Worm (Caenorhabditis elegans) whole organism, mixed stage, embryonic: ENCODE results near the gene C18H7.7.
A peak's percentile ranks its signal among the peaks of the same experiment; 100 is the strongest.

ENCODE experiments used
- bed-3 ChIP-seq: fragments of 200-800 bp; sonication (Bioruptor generic); optimal IDR thresholded peaks from 3 replicates; lab custom pipeline; 2018; ENCODE audit warnings: mild to moderate bottlenecking, missing genetic modification characterization, moderate library complexity, missing compliant biosample characterization
- blmp-1 ChIP-seq: fragments of 150-350 bp; optimal IDR thresholded peaks from 2 replicates; lab custom pipeline; 2014; ENCODE audit warnings: missing biosample characterization, missing genetic modification characterization
- ceh-39 ChIP-seq: fragments of 150-350 bp; optimal IDR thresholded peaks from 2 replicates; lab custom pipeline; 2014; ENCODE audit warnings: missing biosample characterization, missing genetic modification characterization
- ceh-83 ChIP-seq: fragments of 200-800 bp; sonication (Bioruptor generic); optimal IDR thresholded peaks from 2 replicates; lab custom pipeline; 2018; ENCODE audit warnings: mild to moderate bottlenecking, missing genetic modification characterization, missing compliant biosample characterization
- cnd-1 ChIP-seq: fragments of 200-800 bp; sonication (Bioruptor generic); optimal IDR thresholded peaks from 2 replicates; lab custom pipeline; 2018; ENCODE audit warnings: mild to moderate bottlenecking, missing genetic modification characterization, missing compliant biosample characterization
- drap-1 ChIP-seq: fragments of 200-800 bp; sonication (Bioruptor generic); optimal IDR thresholded peaks from 3 replicates; lab custom pipeline; 2018; ENCODE audit warnings: mild to moderate bottlenecking, missing genetic modification characterization, missing compliant biosample characterization
- elt-1 ChIP-seq: sonication (generic microtip); optimal IDR thresholded peaks from 2 replicates; lab custom pipeline; 2017; ENCODE audit warnings: missing genetic modification characterization, mild to moderate bottlenecking, missing compliant biosample characterization, antibody characterized with exemption, moderate library complexity, borderline replicate concordance; ENCODE audit not compliant: insufficient read depth
- elt-3 ChIP-seq: fragments of 150-350 bp; optimal IDR thresholded peaks from 2 replicates; lab custom pipeline; 2014; ENCODE audit warnings: missing biosample characterization, missing genetic modification characterization
- flh-1 ChIP-seq: fragments of 200-800 bp; sonication (Bioruptor generic); optimal IDR thresholded peaks from 2 replicates; lab custom pipeline; 2018; ENCODE audit warnings: mild to moderate bottlenecking, missing genetic modification characterization, moderate library complexity, missing compliant biosample characterization
- ham-2 ChIP-seq: fragments of 200-800 bp; sonication (Bioruptor generic); optimal IDR thresholded peaks from 2 replicates; lab custom pipeline; 2018; ENCODE audit warnings: mild to moderate bottlenecking, missing genetic modification characterization, missing compliant biosample characterization
- hlh-1 ChIP-seq: fragments of 150-350 bp; optimal IDR thresholded peaks from 2 replicates; lab custom pipeline; 2014; ENCODE audit warnings: missing biosample characterization, missing genetic modification reagents, missing genetic modification characterization
- lin-32 ChIP-seq: fragments of 200-800 bp; sonication (Bioruptor generic); optimal IDR thresholded peaks from 2 replicates; lab custom pipeline; 2018; ENCODE audit warnings: mild to moderate bottlenecking, missing genetic modification characterization, missing compliant biosample characterization
- lsy-2 ChIP-seq: fragments of 150-350 bp; optimal IDR thresholded peaks from 2 replicates; lab custom pipeline; 2014; ENCODE audit warnings: missing biosample characterization, missing genetic modification characterization
- mab-5 ChIP-seq: fragments of 150-350 bp; optimal IDR thresholded peaks from 2 replicates; lab custom pipeline; 2014; ENCODE audit warnings: missing biosample characterization, missing genetic modification characterization
- mep-1 ChIP-seq: fragments of 150-350 bp; optimal IDR thresholded peaks from 2 replicates; lab custom pipeline; 2017; ENCODE audit warnings: missing biosample characterization, missing genetic modification reagents, missing genetic modification characterization, inconsistent platforms
- mls-2 ChIP-seq: sonication (generic microtip); optimal IDR thresholded peaks from 2 replicates; lab custom pipeline; 2016; ENCODE audit warnings: mild to moderate bottlenecking, missing genetic modification characterization, moderate library complexity, missing compliant biosample characterization
- nhr-12 ChIP-seq: fragments of 150-350 bp; optimal IDR thresholded peaks from 2 replicates; lab custom pipeline; 2014; ENCODE audit warnings: missing biosample characterization, missing genetic modification characterization
- nhr-2 ChIP-seq: fragments of 150-350 bp; optimal IDR thresholded peaks from 2 replicates; lab custom pipeline; 2014; ENCODE audit warnings: missing biosample characterization, missing genetic modification characterization
- nhr-28 ChIP-seq: fragments of 150-350 bp; optimal IDR thresholded peaks from 2 replicates; lab custom pipeline; 2014; ENCODE audit warnings: missing biosample characterization, missing genetic modification characterization
- nhr-76 ChIP-seq: sonication (generic microtip); optimal IDR thresholded peaks from 2 replicates; lab custom pipeline; 2017; ENCODE audit warnings: missing biosample characterization, missing genetic modification characterization
- pha-4 ChIP-seq: fragments of 150-350 bp; optimal IDR thresholded peaks from 2 replicates; lab custom pipeline; 2018; ENCODE audit warnings: missing biosample characterization, missing genetic modification reagents, missing genetic modification characterization
- sem-2 ChIP-seq: fragments of 200-800 bp; sonication (Bioruptor generic); optimal IDR thresholded peaks from 2 replicates; lab custom pipeline; 2018; ENCODE audit warnings: mild to moderate bottlenecking, missing genetic modification characterization, missing compliant biosample characterization
- snpc-4 ChIP-seq: fragments of 150-350 bp; optimal IDR thresholded peaks from 2 replicates; lab custom pipeline; 2014; ENCODE audit warnings: missing biosample characterization, missing genetic modification characterization
- sptf-1 ChIP-seq: sonication (generic microtip); optimal IDR thresholded peaks from 2 replicates; lab custom pipeline; 2017; ENCODE audit warnings: mild to moderate bottlenecking, missing genetic modification characterization, moderate library complexity, missing compliant biosample characterization
- tbx-8 ChIP-seq: fragments of 200-800 bp; sonication (Bioruptor generic); optimal IDR thresholded peaks from 2 replicates; lab custom pipeline; 2018; ENCODE audit warnings: mild to moderate bottlenecking, missing genetic modification characterization, moderate library complexity, missing compliant biosample characterization
- unc-120 ChIP-seq: sonication (generic microtip); optimal IDR thresholded peaks from 2 replicates; lab custom pipeline; 2017; ENCODE audit warnings: missing genetic modification characterization, missing compliant biosample characterization; ENCODE audit not compliant: poor library complexity, severe bottlenecking
- unc-62 ChIP-seq: fragments of 150-350 bp; optimal IDR thresholded peaks from 2 replicates; lab custom pipeline; 2014; ENCODE audit warnings: missing biosample characterization, missing genetic modification reagents, missing genetic modification characterization
- zip-8 ChIP-seq: fragments of 150-350 bp; optimal IDR thresholded peaks from 2 replicates; lab custom pipeline; 2014; ENCODE audit warnings: missing biosample characterization, missing genetic modification characterization

C18H7.7 gene

DNA sequence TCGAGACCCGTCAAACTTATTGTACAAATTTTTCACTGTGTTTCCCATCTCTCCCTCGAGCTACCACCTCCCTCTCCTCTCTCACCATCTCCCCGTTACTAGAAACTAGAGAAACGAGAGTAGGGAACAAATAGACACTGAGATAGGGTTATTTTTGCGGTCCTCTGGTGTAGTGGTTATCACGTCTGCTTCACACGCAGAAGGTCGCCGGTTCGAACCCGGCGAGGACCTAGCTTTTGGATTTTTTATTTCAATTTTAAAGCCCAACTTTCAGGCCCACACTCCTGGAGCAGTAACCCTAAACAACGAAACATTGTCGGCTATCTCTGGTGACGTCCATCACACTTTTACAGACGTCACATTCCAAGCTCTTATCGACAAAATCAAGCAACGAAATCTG lies 24.1 kb upstream of the C18H7.7 start (continued):
- TF ChIP-seq cnd-1 (tag; lab: Kevin White, UChicago) (peak; percentile 76), unc-62 (GFP tag; lab: Kevin White, UChicago) (peak; percentile 5)

ce11 chrIV:619766-620165 lies 23.6 kb upstream of the C18H7.7 start:
- TF ChIP-seq drap-1 (GFP tag; lab: Kevin White, UChicago): no peak
- no peak for TF ChIP-seq sptf-1 (tag; lab: Kevin White, UChicago)
- TF ChIP-seq ceh-39 (tag; lab: Kevin White, UChicago): no peak
- no peak for TF ChIP-seq blmp-1 (tag; lab: Kevin White, UChicago)
- TF ChIP-seq ham-2: no peak
- no peak for TF ChIP-seq mls-2
- no peak for TF ChIP-seq unc-62 (GFP tag; lab: Kevin White, UChicago)
- no peak for TF ChIP-seq mep-1 (tag; lab: Kevin White, UChicago)
- no peak for TF ChIP-seq cnd-1 (tag; lab: Kevin White, UChicago)
- no peak for TF ChIP-seq unc-120
- TF ChIP-seq nhr-28 (tag; lab: Kevin White, UChicago): no peak
- TF ChIP-seq bed-3 (GFP tag; lab: Kevin White, UChicago): no peak
- no peak for TF ChIP-seq hlh-1 (tag; lab: Kevin White, UChicago)

DNA sequence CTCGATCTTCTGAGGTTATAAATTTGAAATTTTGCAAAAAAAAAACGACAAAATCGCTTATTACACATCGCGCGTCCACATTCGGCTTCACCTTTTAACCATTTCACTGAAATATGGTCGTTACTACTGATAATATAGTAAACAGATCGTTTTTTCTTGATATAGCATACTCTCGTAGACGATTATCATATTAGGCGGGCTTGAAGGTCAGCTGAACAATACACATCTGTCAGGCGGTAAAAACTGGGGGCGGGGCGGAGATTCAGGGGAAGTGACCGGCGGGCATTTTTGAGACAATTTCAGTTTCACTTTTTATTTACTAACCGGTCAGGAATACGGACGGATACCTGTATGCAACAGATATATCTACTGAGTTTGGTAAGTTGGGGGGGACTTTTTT lies 19.1 kb upstream of the C18H7.7 start, which contains the start of gene C18H7.1:
Gene C18H7.1 (plus strand): TSS at position 301 of the 400 bp plus-strand sequence.
- TF ChIP-seq flh-1: no peak
- no peak for TF ChIP-seq nhr-28 (tag; lab: Kevin White, UChicago)
- no peak for TF ChIP-seq zip-8 (tag; lab: Kevin White, UChicago)
- TF ChIP-seq hlh-1 (tag; lab: Kevin White, UChicago): no peak

- TF ChIP-seq ceh-83 (GFP tag; lab: Kevin White, UChicago): no peak
- no peak for TF ChIP-seq sem-2 (GFP tag; lab: Kevin White, UChicago)
- no peak for TF ChIP-seq unc-120
- no peak for TF ChIP-seq cnd-1 (tag; lab: Kevin White, UChicago)
- no peak for TF ChIP-seq lin-32 (GFP tag; lab: Kevin White, UChicago)
- no peak for TF ChIP-seq unc-62 (GFP tag; lab: Kevin White, UChicago)
- no peak for TF ChIP-seq hlh-1 (tag; lab: Kevin White, UChicago)
- TF ChIP-seq snpc-4 (tag; lab: Kevin White, UChicago): no peak
- TF ChIP-seq lsy-2 (tag; lab: Kevin White, UChicago): no peak
- TF ChIP-seq nhr-2 (tag; lab: Kevin White, UChicago): no peak
- TF ChIP-seq elt-3 (tag; lab: Kevin White, UChicago): no peak
- no peak for TF ChIP-seq drap-1 (GFP tag; lab: Kevin White, UChicago)
- no peak for TF ChIP-seq pha-4
- no peak for TF ChIP-seq bed-3 (GFP tag; lab: Kevin White, UChicago)
- TF ChIP-seq zip-8 (tag; lab: Kevin White, UChicago): no peak
- no peak for TF ChIP-seq nhr-12 (tag; lab: Kevin White, UChicago)
- TF ChIP-seq mls-2: no peak
These were observed 17.0 kb upstream of the C18H7.7 start for ce11 chrIV:613155-613554.

DNA sequence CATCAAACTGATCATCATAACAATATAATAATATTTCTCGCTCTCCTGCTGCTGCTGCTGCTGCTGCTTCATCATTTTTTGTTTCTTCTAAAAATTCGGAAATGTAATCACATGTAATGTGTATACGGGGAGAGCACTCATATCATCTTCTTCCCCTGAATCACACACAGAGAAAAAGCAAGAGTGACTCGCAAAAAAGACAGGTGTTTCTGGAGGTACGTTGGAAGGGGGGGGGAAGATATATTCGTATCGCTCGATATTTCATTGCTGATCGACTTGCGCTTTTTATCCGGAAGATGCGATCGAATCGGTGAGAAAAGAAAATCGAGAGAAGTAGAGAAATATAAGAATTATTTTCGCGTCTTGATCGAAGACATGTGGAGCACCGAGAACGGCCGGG lies 11.4 kb upstream of the C18H7.7 start:
- TF ChIP-seq ham-2: no peak
- peak; percentile 60 for TF ChIP-seq unc-62 (GFP tag; lab: Kevin White, UChicago)
- no peak for TF ChIP-seq lsy-2 (tag; lab: Kevin White, UChicago)
- no peak for TF ChIP-seq mab-5
- peak; percentile 63 for TF ChIP-seq unc-120
- TF ChIP-seq ceh-39 (tag; lab: Kevin White, UChicago): no peak
- no peak for TF ChIP-seq flh-1
- no peak for TF ChIP-seq drap-1 (GFP tag; lab: Kevin White, UChicago)
- no peak for TF ChIP-seq elt-1 (tag; lab: Kevin White, UChicago)
- TF ChIP-seq tbx-8: no peak
- TF ChIP-seq mls-2: no peak
- no peak for TF ChIP-seq nhr-28 (tag; lab: Kevin White, UChicago)
- TF ChIP-seq bed-3 (GFP tag; lab: Kevin White, UChicago): no peak
- TF ChIP-seq hlh-1 (tag; lab: Kevin White, UChicago): peak; percentile 89
- no peak for TF ChIP-seq nhr-76 (tag; lab: Kevin White, UChicago)

ce11 chrIV:606055-606454 lies 9.9 kb upstream of the C18H7.7 start, which contains the start of gene inx-18:
Gene inx-18, plus strand, starts transcription at chrIV:606355.
- peak; percentile 67 for TF ChIP-seq hlh-1 (tag; lab: Kevin White, UChicago)
- no peak for TF ChIP-seq flh-1
